Fruit fly (Drosophila melanogaster) whole organism, embryonic: Measurements from ENCODE around the gene Snr1.
A peak's percentile ranks its signal among the peaks of the same experiment; 100 is the strongest.

Experiments used
- BEAF-32 ChIP-seq: fragments of 200-800 bp; sonication (Bioruptor generic); optimal IDR thresholded peaks from 3 replicates; lab custom pipeline; 2017; ENCODE audit warnings: missing biosample characterization, missing genetic modification characterization, mild to moderate bottlenecking, moderate library complexity, missing genetic modification reagents
- CG11398 ChIP-seq: fragments of 200-800 bp; sonication (Bioruptor generic); optimal IDR thresholded peaks from 2 replicates; lab custom pipeline; 2016; ENCODE audit warnings: missing biosample characterization, missing genetic modification characterization
- CG11504 ChIP-seq: fragments of 200-800 bp; sonication (Bioruptor generic); optimal IDR thresholded peaks from 3 replicates; lab custom pipeline; 2019; ENCODE audit warnings: missing biosample characterization, mild to moderate bottlenecking, missing genetic modification characterization, moderate library complexity
- CG12659 ChIP-seq: fragments of 200-800 bp; sonication (Bioruptor generic); optimal IDR thresholded peaks from 3 replicates; lab custom pipeline; 2017; ENCODE audit warnings: mild to moderate bottlenecking, missing biosample characterization, missing genetic modification reagents, missing genetic modification characterization
- CG13287 ChIP-seq: fragments of 200-800 bp; sonication (Bioruptor generic); IDR thresholded peaks from 2 replicates; pipeline ENCODE4 v1.3.6; 2022; ENCODE audit warnings: missing biosample characterization, missing genetic modification characterization; ENCODE audit not compliant: partially characterized antibody
- CG1603 ChIP-seq: fragments of 200-800 bp; sonication (Bioruptor generic); optimal IDR thresholded peaks from 2 replicates; lab custom pipeline; 2019; ENCODE audit warnings: missing biosample characterization, mild to moderate bottlenecking, missing genetic modification characterization, moderate library complexity
- CG17829 ChIP-seq: fragments of 200-800 bp; optimal IDR thresholded peaks from 2 replicates; lab custom pipeline; 2019; ENCODE audit warnings: missing biosample characterization, mild to moderate bottlenecking, missing genetic modification characterization, moderate library complexity
- CG18011 ChIP-seq: fragments of 200-800 bp; sonication (Bioruptor generic); optimal IDR thresholded peaks from 2 replicates; lab custom pipeline; 2017; ENCODE audit warnings: missing biosample characterization, missing genetic modification characterization, mild to moderate bottlenecking, moderate library complexity, missing genotype
- CG2120 ChIP-seq: fragments of 200-800 bp; sonication (Bioruptor generic); optimal IDR thresholded peaks from 3 replicates; lab custom pipeline; 2016; ENCODE audit warnings: missing biosample characterization, missing genetic modification characterization
- CG30020 ChIP-seq: fragments of 200-800 bp; optimal IDR thresholded peaks from 2 replicates; lab custom pipeline; 2019; ENCODE audit warnings: missing biosample characterization, mild to moderate bottlenecking, missing genetic modification characterization, moderate library complexity
- CG31224 ChIP-seq: fragments of 200-800 bp; sonication (Bioruptor generic); IDR thresholded peaks from 2 replicates; pipeline ENCODE4 v1.3.6; 2022; ENCODE audit warnings: missing biosample characterization, missing genetic modification characterization
- CG6175 ChIP-seq: fragments of 200-800 bp; sonication (Bioruptor generic); IDR thresholded peaks from 3 replicates; pipeline ENCODE4 v1.3.6; 2022; ENCODE audit warnings: missing biosample characterization, missing genetic modification characterization
- D ChIP-seq, 2 experiments: fragments of 200-800 bp in 1 of 2; fragments of >200 bp in 1 of 2; sonication (Bioruptor generic) in 1 of 2; optimal IDR thresholded peaks; 2 replicates in 1 of 2; 3 replicates in 1 of 2; lab custom pipeline; 2017; ENCODE audit warnings: mild to moderate bottlenecking in 1 of 2, missing biosample characterization in 1 of 2, missing genetic modification characterization in 1 of 2, missing genetic modification reagents in 1 of 2
- D19A ChIP-seq: fragments of 200-800 bp; optimal IDR thresholded peaks from 3 replicates; lab custom pipeline; 2019; ENCODE audit warnings: missing biosample characterization, mild to moderate bottlenecking, missing genetic modification characterization, moderate library complexity
- Dbx ChIP-seq: fragments of 200-800 bp; sonication (Bioruptor generic); IDR thresholded peaks from 3 replicates; pipeline ENCODE4 v1.3.6; 2022; ENCODE audit warnings: missing biosample characterization, missing genetic modification characterization
- Dp ChIP-seq: fragments of 200-800 bp; sonication (Bioruptor generic); optimal IDR thresholded peaks from 2 replicates; lab custom pipeline; 2018; ENCODE audit warnings: missing biosample characterization, mild to moderate bottlenecking, missing genetic modification characterization, moderate library complexity
- Elba2 ChIP-seq: fragments of 200-800 bp; sonication (Bioruptor generic); optimal IDR thresholded peaks from 3 replicates; lab custom pipeline; 2016; ENCODE audit warnings: missing biosample characterization, missing genetic modification characterization
- Ets97D ChIP-seq: fragments of 200-800 bp; sonication (Bioruptor generic); optimal IDR thresholded peaks from 3 replicates; lab custom pipeline; 2016; ENCODE audit warnings: missing biosample characterization, missing genetic modification characterization
- HmgZ ChIP-seq: fragments of 200-800 bp; sonication (Bioruptor generic); optimal IDR thresholded peaks from 2 replicates; lab custom pipeline; 2018; ENCODE audit warnings: missing biosample characterization, mild to moderate bottlenecking, missing genetic modification characterization
- Lhr ChIP-seq: fragments of 200-800 bp; sonication (Bioruptor generic); optimal IDR thresholded peaks from 3 replicates; lab custom pipeline; 2017; ENCODE audit warnings: mild to moderate bottlenecking, missing biosample characterization, missing genetic modification reagents, missing genetic modification characterization
- MESR4 ChIP-seq: fragments of 200-800 bp; sonication (Bioruptor generic); optimal IDR thresholded peaks from 2 replicates; lab custom pipeline; 2018; ENCODE audit warnings: missing biosample characterization, mild to moderate bottlenecking, missing genetic modification characterization, moderate library complexity
- Myb ChIP-seq: fragments of 200-800 bp; sonication (Bioruptor generic); optimal IDR thresholded peaks from 2 replicates; lab custom pipeline; 2016; ENCODE audit warnings: missing biosample characterization, missing genetic modification characterization
- Nf-YB ChIP-seq: fragments of 200-800 bp; sonication (Bioruptor generic); optimal IDR thresholded peaks from 3 replicates; lab custom pipeline; 2019; ENCODE audit warnings: missing biosample characterization, mild to moderate bottlenecking, missing genetic modification characterization, moderate library complexity
- Pdp1 ChIP-seq, 2 experiments: fragments of 200-800 bp; sonication (Bioruptor generic); optimal IDR thresholded peaks; 3 replicates each; lab custom pipeline; 2016; ENCODE audit warnings: missing biosample characterization in 2 of 2, missing genetic modification characterization in 2 of 2, mild to moderate bottlenecking in 1 of 2, moderate library complexity in 1 of 2
- Rfx ChIP-seq: fragments of 200-800 bp; sonication (Bioruptor generic); IDR thresholded peaks from 2 replicates; pipeline ENCODE4 v1.3.6; 2022; ENCODE audit warnings: missing biosample characterization, missing genetic modification characterization
- Sry-δ ChIP-seq: fragments of 200-800 bp; sonication (Bioruptor generic); optimal IDR thresholded peaks from 2 replicates; lab custom pipeline; 2016; ENCODE audit warnings: missing biosample characterization, missing genetic modification characterization
- Stat92E ChIP-seq, 3 experiments: fragments of >200 bp in 2 of 3; fragments of 200-800 bp in 1 of 3; sonication (Bioruptor generic) in 1 of 3; optimal IDR thresholded peaks; 2 replicates each; lab custom pipeline; 2017 to 2019; ENCODE audit warnings: missing biosample characterization in 3 of 3, missing genetic modification characterization in 3 of 3, mild to moderate bottlenecking in 1 of 3, moderate library complexity in 1 of 3
- YL-1 ChIP-seq: fragments of 200-800 bp; sonication (Bioruptor generic); optimal IDR thresholded peaks from 3 replicates; lab custom pipeline; 2017; ENCODE audit warnings: missing biosample characterization, mild to moderate bottlenecking, missing genetic modification characterization
- ash1 ChIP-seq: fragments of 200-800 bp; sonication (Bioruptor generic); optimal IDR thresholded peaks from 2 replicates; lab custom pipeline; 2018; ENCODE audit warnings: missing biosample characterization, mild to moderate bottlenecking, missing genetic modification characterization
- cg ChIP-seq: fragments of 200-800 bp; sonication (Bioruptor generic); optimal IDR thresholded peaks from 3 replicates; lab custom pipeline; 2019; ENCODE audit warnings: missing biosample characterization, mild to moderate bottlenecking, missing genetic modification characterization, moderate library complexity
- crp ChIP-seq, 2 experiments: fragments of 200-800 bp; sonication (Bioruptor generic); optimal IDR thresholded peaks; 2 replicates in 1 of 2; 3 replicates in 1 of 2; lab custom pipeline; 2017; ENCODE audit warnings: missing biosample characterization in 2 of 2, missing genetic modification characterization in 2 of 2, mild to moderate bottlenecking in 1 of 2, moderate library complexity in 1 of 2
- fu2 ChIP-seq: fragments of 200-800 bp; sonication (Bioruptor generic); optimal IDR thresholded peaks from 2 replicates; lab custom pipeline; 2016; ENCODE audit warnings: missing biosample characterization, missing genetic modification characterization
- h ChIP-seq: fragments of >200 bp; optimal IDR thresholded peaks from 2 replicates; lab custom pipeline; 2017
- hbn ChIP-seq: fragments of 200-800 bp; sonication (Bioruptor generic); IDR thresholded peaks from 2 replicates; pipeline ENCODE4 v1.3.6; 2022; ENCODE audit warnings: missing biosample characterization, missing genetic modification characterization; ENCODE audit not compliant: partially characterized antibody
- hkb ChIP-seq, 2 experiments: fragments of 200-800 bp in 1 of 2; fragments of >200 bp in 1 of 2; sonication (Bioruptor generic) in 1 of 2; IDR thresholded peaks in 1 of 2; optimal IDR thresholded peaks in 1 of 2; 2 replicates each; pipeline versions ENCODE4 v1.3.6 to Lab custom; 2017 to 2022; ENCODE audit warnings: missing biosample characterization in 1 of 2, missing genetic modification characterization in 1 of 2
- insv ChIP-seq, 2 experiments: fragments of 200-800 bp; sonication (Bioruptor generic); optimal IDR thresholded peaks; 3 replicates each; lab custom pipeline; 2016 to 2018; ENCODE audit warnings: missing biosample characterization in 2 of 2, missing genetic modification characterization in 2 of 2
- kah ChIP-seq: fragments of 200-800 bp; sonication (Bioruptor generic); optimal IDR thresholded peaks from 2 replicates; lab custom pipeline; 2018; ENCODE audit warnings: missing biosample characterization, mild to moderate bottlenecking, missing genetic modification characterization
- nerfin-2 ChIP-seq: fragments of 200-800 bp; sonication (Bioruptor generic); IDR thresholded peaks from 2 replicates; pipeline ENCODE4 v1.3.6; 2022; ENCODE audit warnings: missing biosample characterization, missing genetic modification characterization; ENCODE audit not compliant: partially characterized antibody
- nmo ChIP-seq: fragments of 200-800 bp; sonication (Bioruptor generic); optimal IDR thresholded peaks from 2 replicates; lab custom pipeline; 2018; ENCODE audit warnings: missing biosample characterization, mild to moderate bottlenecking, missing genetic modification characterization, moderate library complexity
- pb ChIP-seq: fragments of 200-800 bp; sonication (Bioruptor generic); optimal IDR thresholded peaks from 3 replicates; lab custom pipeline; 2016; ENCODE audit warnings: missing biosample characterization, missing genetic modification characterization
- row ChIP-seq: fragments of 200-800 bp; sonication (Bioruptor generic); IDR thresholded peaks from 3 replicates; pipeline ENCODE4 v1.3.6; 2022; ENCODE audit warnings: missing biosample characterization, missing genetic modification characterization
- sqz ChIP-seq: fragments of 200-800 bp; sonication (Bioruptor generic); optimal IDR thresholded peaks from 3 replicates; lab custom pipeline; 2018; ENCODE audit warnings: missing biosample characterization, mild to moderate bottlenecking, missing genetic modification characterization
- stwl ChIP-seq: fragments of 200-800 bp; sonication (Bioruptor generic); optimal IDR thresholded peaks from 3 replicates; lab custom pipeline; 2018; ENCODE audit warnings: missing biosample characterization, mild to moderate bottlenecking, missing genetic modification characterization, moderate library complexity
- tio ChIP-seq: fragments of 200-800 bp; sonication (Bioruptor generic); optimal IDR thresholded peaks from 2 replicates; lab custom pipeline; 2017; ENCODE audit warnings: missing biosample characterization, missing genetic modification characterization, inconsistent platforms
- trem ChIP-seq: fragments of 200-800 bp; optimal IDR thresholded peaks from 3 replicates; lab custom pipeline; 2019; ENCODE audit warnings: missing biosample characterization, mild to moderate bottlenecking, missing genetic modification characterization, moderate library complexity

The Snr1 gene

DNA sequence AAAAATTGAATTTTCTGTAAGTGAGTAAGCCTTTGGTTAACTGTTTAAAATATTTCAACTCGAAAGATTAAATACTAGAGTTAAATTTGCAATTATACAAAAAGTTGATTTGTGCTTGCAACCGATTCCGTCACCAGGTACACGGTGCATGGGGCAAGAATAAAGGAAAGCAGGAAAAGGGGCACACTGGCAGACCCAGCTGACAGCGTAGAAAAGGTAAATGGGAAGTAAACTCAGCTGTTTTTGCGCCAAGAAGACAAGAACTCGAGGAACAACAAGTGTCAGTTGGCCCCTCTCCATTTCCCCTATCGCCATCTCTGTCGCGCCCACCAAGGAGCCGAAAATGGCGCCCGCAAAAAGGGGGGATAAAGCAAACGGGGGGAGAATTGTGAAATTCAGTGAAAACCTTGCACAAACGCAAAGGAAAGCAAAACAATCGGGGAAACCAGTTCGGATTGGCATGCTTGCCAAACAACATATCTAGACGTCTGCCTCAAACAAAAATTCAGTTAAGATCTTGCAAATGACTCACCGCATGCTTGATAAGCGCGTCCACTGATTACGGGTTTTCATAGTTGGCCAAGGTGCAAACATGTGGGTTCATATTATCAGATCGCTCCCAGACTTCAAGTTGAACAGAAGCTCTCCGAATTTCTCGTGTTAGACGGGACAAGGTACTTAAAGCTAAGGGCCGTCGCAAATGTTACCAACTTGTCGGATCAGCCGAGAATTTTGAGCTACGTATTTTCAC is 7.4 kb upstream of the Snr1 start (continued):
- TF ChIP-seq MESR4 (GFP tag; lab: Kevin White, UChicago): peak; percentile 39
- no peak for TF ChIP-seq cg
- TF ChIP-seq h (lab: Kevin White, UChicago): no peak
- no peak for TF ChIP-seq CG31224
- TF ChIP-seq CG6175 (GFP tag; lab: Robert Waterston, UW): peak; percentile 82; the same call in 2 of the 3 replicates

DNA sequence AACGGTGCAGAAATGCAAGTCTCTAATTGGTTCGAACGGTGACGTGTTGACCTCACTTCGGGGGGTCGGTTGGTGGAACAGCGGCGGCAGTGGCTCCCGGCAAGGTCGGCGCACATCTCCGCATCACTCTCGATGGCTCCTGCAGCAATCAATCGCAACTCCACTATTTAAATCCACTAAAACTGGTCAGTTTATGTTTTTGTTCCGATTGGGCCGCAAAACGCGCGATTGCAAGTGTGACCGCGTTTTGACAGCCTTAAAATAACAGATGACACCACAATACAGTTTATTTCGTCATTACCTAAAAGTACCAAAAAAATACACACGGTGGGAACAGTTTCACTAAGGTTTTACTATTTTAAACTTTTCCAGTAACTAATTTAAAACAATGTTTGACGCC is 6.2 kb upstream of the Snr1 start, which contains the start of gene PEK:
PEK (minus strand) TSS at position 273 of the 400 bp plus-strand sequence.
- TF ChIP-seq BEAF-32 (peak; percentile 28), crp (GFP tag; optimal IDR thresholded peaks at IDR 0.05; lab: Kevin White, UChicago) (peak in 1 of 2 experiments; percentile 61), ash1 (GFP tag; lab: Kevin White, UChicago) (no peak), CG1603 (tag; lab: Kevin White, UChicago) (peak; percentile 47), CG11504 (no peak), row (0 out of 3 replicates have a peak, but pooled peaks have one; percentile 20), Rfx (GFP tag; lab: Robert Waterston, UW) (no peak), tio (GFP tag; lab: Kevin White, UChicago) (no peak), trem (peak; percentile 44), CG17829 (peak; percentile 16), nmo (peak; percentile 7), Stat92E (GFP tag; optimal IDR thresholded peaks at IDR 0.05; lab: Kevin White, UChicago) (no peak), CG11398 (GFP tag; lab: Kevin White, UChicago) (no peak), sqz (no peak), CG2120 (GFP tag; lab: Kevin White, UChicago) (peak; percentile 4), CG13287 (GFP tag; lab: Robert Waterston, UW) (peak; percentile 11; the same call in 1 of the 2 replicates), pb (no peak), nerfin-2 (GFP tag; lab: Robert Waterston, UW) (no peak), Pdp1 (GFP tag; optimal IDR thresholded peaks at IDR 0.05; lab: Kevin White, UChicago) (peak in 1 of 2 experiments; percentile 42), Elba2 (GFP tag; lab: Kevin White, UChicago) (peak; percentile 82), Nf-YB (GFP tag; lab: Kevin White, UChicago) (peak; percentile 53), kah (GFP tag; lab: Kevin White, UChicago) (peak; percentile 36), Lhr (peak; percentile 32), HmgZ (tag; lab: Kevin White, UChicago) (peak; percentile 24), Dp (GFP tag; lab: Kevin White, UChicago) (peak; percentile 51), Sry-δ (GFP tag; lab: Kevin White, UChicago) (peak; percentile 6), Dbx (GFP tag; lab: Robert Waterston, UW) (no peak), Myb (GFP tag; lab: Kevin White, UChicago) (peak; percentile 5), D19A (tag; lab: Kevin White, UChicago) (peak; percentile 17), fu2 (GFP tag; lab: Kevin White, UChicago) (no peak), hbn (GFP tag; lab: Robert Waterston, UW) (0 out of 2 replicates have a peak, but pooled peaks have one; percentile 29), CG18011 (GFP tag; lab: Kevin White, UChicago) (no peak), Ets97D (GFP tag; lab: Kevin White, UChicago) (peak; percentile 31), hkb (optimal IDR thresholded peaks at IDR 0.05; lab: Kevin White, UChicago) (no peak), hkb (GFP tag; IDR thresholded peaks at IDR 0.05; lab: Robert Waterston, UW) (no peak), D (optimal IDR thresholded peaks at IDR 0.05; lab: Kevin White, UChicago) (peak; percentile 0), D (GFP tag; optimal IDR thresholded peaks at IDR 0.05; lab: Kevin White, UChicago) (no peak), stwl (tag; lab: Kevin White, UChicago) (peak; percentile 60), insv (GFP tag; optimal IDR thresholded peaks at IDR 0.05; lab: Kevin White, UChicago) (peak in 1 of 2 experiments; percentile 61), CG30020 (peak; percentile 9), YL-1 (GFP tag; lab: Kevin White, UChicago) (peak; percentile 42), MESR4 (GFP tag; lab: Kevin White, UChicago) (peak; percentile 44), CG12659 (peak; percentile 55)
